Worm (Caenorhabditis elegans) whole organism, L2 larva: ENCODE data around the gene Y51B9A.5.
A peak's percentile ranks its signal among the peaks of the same experiment; 100 is the strongest.

Experiments
- C34F6.9 ChIP-seq: fragments of 150-350 bp; optimal IDR thresholded peaks from 2 replicates; lab custom pipeline; 2014; ENCODE audit warnings: missing biosample characterization, missing genetic modification characterization
- F13H6.1 ChIP-seq: sonication (generic microtip); optimal IDR thresholded peaks from 2 replicates; lab custom pipeline; 2016; ENCODE audit warnings: missing genetic modification characterization, missing compliant biosample characterization
- ZK546.5 ChIP-seq: sonication (generic microtip); optimal IDR thresholded peaks from 2 replicates; lab custom pipeline; 2017; ENCODE audit warnings: missing biosample characterization, missing genetic modification characterization
- aly-2 ChIP-seq: fragments of 150-350 bp; optimal IDR thresholded peaks from 2 replicates; lab custom pipeline; 2014; ENCODE audit warnings: missing biosample characterization, missing genetic modification characterization
- ama-1 ChIP-seq: fragments of 150-350 bp; optimal IDR thresholded peaks from 2 replicates; lab custom pipeline; 2018; ENCODE audit warnings: inconsistent platforms
- blmp-1 ChIP-seq: sonication (generic microtip); optimal IDR thresholded peaks from 2 replicates; lab custom pipeline; 2017; ENCODE audit warnings: missing genetic modification characterization, mild to moderate bottlenecking, missing compliant biosample characterization, antibody characterized with exemption, moderate library complexity; ENCODE audit not compliant: insufficient read depth
- ceh-82 ChIP-seq: fragments of 150-350 bp; optimal IDR thresholded peaks from 2 replicates; lab custom pipeline; 2014; ENCODE audit warnings: missing biosample characterization, missing genetic modification characterization
- crh-2 ChIP-seq: sonication (generic microtip); optimal IDR thresholded peaks from 2 replicates; lab custom pipeline; 2017; ENCODE audit warnings: missing biosample characterization, missing genetic modification characterization
- dmd-4 ChIP-seq: sonication (generic microtip); optimal IDR thresholded peaks from 2 replicates; lab custom pipeline; 2017; ENCODE audit warnings: missing biosample characterization, missing genetic modification characterization
- egl-27 ChIP-seq: sonication (generic microtip); optimal IDR thresholded peaks from 3 replicates; lab custom pipeline; 2017; ENCODE audit warnings: missing biosample characterization, missing genetic modification reagents, missing genetic modification characterization
- elt-1 ChIP-seq: fragments of 150-350 bp; optimal IDR thresholded peaks from 2 replicates; lab custom pipeline; 2014; ENCODE audit warnings: missing biosample characterization, missing genetic modification characterization
- elt-3 ChIP-seq: sonication (generic microtip); optimal IDR thresholded peaks from 2 replicates; lab custom pipeline; 2017; ENCODE audit warnings: missing biosample characterization, missing genetic modification characterization
- fos-1 ChIP-seq: fragments of 150-350 bp; optimal IDR thresholded peaks from 2 replicates; lab custom pipeline; 2014; ENCODE audit warnings: missing biosample characterization, missing genetic modification characterization
- gmeb-1 ChIP-seq: fragments of 150-350 bp; optimal IDR thresholded peaks from 2 replicates; lab custom pipeline; 2014; ENCODE audit warnings: missing biosample characterization, missing genetic modification characterization
- lin-11 ChIP-seq: fragments of 150-350 bp; sonication (generic microtip); optimal IDR thresholded peaks from 2 replicates; lab custom pipeline; 2014; ENCODE audit warnings: missing biosample characterization, missing genetic modification characterization, inconsistent platforms, mixed read lengths
- lin-39 ChIP-seq: fragments of 150-350 bp; optimal IDR thresholded peaks from 2 replicates; lab custom pipeline; 2014; ENCODE audit warnings: missing biosample characterization, missing genetic modification reagents, missing genetic modification characterization
- mab-5 ChIP-seq: fragments of 150-350 bp; optimal IDR thresholded peaks from 2 replicates; lab custom pipeline; 2014; ENCODE audit warnings: missing biosample characterization, missing genetic modification characterization
- mbf-1 ChIP-seq: sonication (generic microtip); optimal IDR thresholded peaks from 2 replicates; lab custom pipeline; 2017; ENCODE audit warnings: missing biosample characterization, missing genetic modification characterization
- mdl-1 ChIP-seq, 2 experiments: fragments of 150-350 bp in 1 of 2; sonication (generic microtip) in 1 of 2; optimal IDR thresholded peaks; 2 replicates each; lab custom pipeline; 2017; ENCODE audit warnings: missing biosample characterization in 2 of 2, missing genetic modification characterization in 2 of 2
- nhr-10 ChIP-seq: sonication (generic microtip); optimal IDR thresholded peaks from 2 replicates; lab custom pipeline; 2017; ENCODE audit warnings: missing biosample characterization, missing genetic modification characterization
- nhr-11 ChIP-seq: fragments of 150-350 bp; optimal IDR thresholded peaks from 2 replicates; lab custom pipeline; 2014; ENCODE audit warnings: missing biosample characterization, missing genetic modification characterization
- nhr-12 ChIP-seq: fragments of 150-350 bp; optimal IDR thresholded peaks from 2 replicates; lab custom pipeline; 2014; ENCODE audit warnings: missing biosample characterization, missing genetic modification characterization
- nhr-129 ChIP-seq: fragments of 150-350 bp; optimal IDR thresholded peaks from 2 replicates; lab custom pipeline; 2014; ENCODE audit warnings: missing biosample characterization, missing genetic modification characterization
- nhr-23 ChIP-seq: fragments of 150-350 bp; optimal IDR thresholded peaks from 2 replicates; lab custom pipeline; 2014; ENCODE audit warnings: missing biosample characterization, missing genetic modification reagents, missing genetic modification characterization
- nhr-237 ChIP-seq: fragments of 150-350 bp; optimal IDR thresholded peaks from 2 replicates; lab custom pipeline; 2014; ENCODE audit warnings: missing biosample characterization, missing genetic modification characterization
- nhr-25 ChIP-seq: fragments of 150-350 bp; sonication (generic microtip); optimal IDR thresholded peaks from 3 replicates; lab custom pipeline; 2014; ENCODE audit warnings: missing biosample characterization, missing genetic modification characterization
- nhr-6 ChIP-seq: fragments of 150-350 bp; optimal IDR thresholded peaks from 2 replicates; lab custom pipeline; 2014; ENCODE audit warnings: missing biosample characterization, missing genetic modification characterization
- peb-1 ChIP-seq: fragments of 150-350 bp; optimal IDR thresholded peaks from 2 replicates; lab custom pipeline; 2014; ENCODE audit warnings: missing biosample characterization, missing genetic modification characterization
- skn-1 ChIP-seq: sonication (generic microtip); optimal IDR thresholded peaks from 2 replicates; lab custom pipeline; 2017; ENCODE audit warnings: missing biosample characterization, missing genetic modification characterization
- sma-3 ChIP-seq: sonication (generic microtip); optimal IDR thresholded peaks from 2 replicates; lab custom pipeline; 2016; ENCODE audit warnings: missing genetic modification reagents, missing genetic modification characterization, missing compliant biosample characterization
- snpc-4 ChIP-seq: fragments of 150-350 bp; optimal IDR thresholded peaks from 2 replicates; lab custom pipeline; 2014; ENCODE audit warnings: missing biosample characterization, missing genetic modification characterization
- unc-55 ChIP-seq: fragments of 150-350 bp; sonication (generic microtip); optimal IDR thresholded peaks from 3 replicates; lab custom pipeline; 2014; ENCODE audit warnings: missing biosample characterization, missing genetic modification reagents, missing genetic modification characterization
- unc-62 ChIP-seq: fragments of 150-350 bp; optimal IDR thresholded peaks from 2 replicates; lab custom pipeline; 2014; ENCODE audit warnings: missing biosample characterization, missing genetic modification reagents, missing genetic modification characterization
- zag-1 ChIP-seq: fragments of 150-350 bp; optimal IDR thresholded peaks from 2 replicates; lab custom pipeline; 2014; ENCODE audit warnings: missing biosample characterization, missing genetic modification characterization
- ztf-1 ChIP-seq: fragments of 200-800 bp; sonication (Bioruptor generic); conservative IDR thresholded peaks from 2 replicates; pipeline ENCODE4 v1.3.6; 2022; ENCODE audit warnings: missing genetic modification characterization, missing compliant biosample characterization
- ztf-11 ChIP-seq: sonication (generic microtip); optimal IDR thresholded peaks from 2 replicates; lab custom pipeline; 2017; ENCODE audit warnings: missing biosample characterization, missing genetic modification characterization

The Y51B9A.5 gene

ce11 chrII:9431119-9431518, 27.2 kb downstream of the Y51B9A.5 start:
- no peak for TF ChIP-seq egl-27 (tag; lab: Kevin White, UChicago)
- TF ChIP-seq elt-3 (tag; lab: Kevin White, UChicago) = no peak
- no peak for TF ChIP-seq lin-11 (tag; lab: Kevin White, UChicago)
- TF ChIP-seq nhr-25 (tag; lab: Kevin White, UChicago) = no peak

ce11 chrII:9433609-9434008, 29.7 kb downstream of the Y51B9A.5 start, which contains the start of gene kin-15:
Gene kin-15 (minus strand): TSS chrII:9433709.
- TF ChIP-seq nhr-129 (tag; lab: Kevin White, UChicago) = no peak
- no peak for TF ChIP-seq fos-1
- TF ChIP-seq mdl-1 (tag; optimal IDR thresholded peaks at IDR 0.05; lab: Kevin White, UChicago) = no peak
- TF ChIP-seq nhr-25 (tag; lab: Kevin White, UChicago) = peak; percentile 26
- TF ChIP-seq crh-2 = no peak
- TF ChIP-seq aly-2 = no peak
- no peak for TF ChIP-seq nhr-237 (tag; lab: Kevin White, UChicago)

- TF ChIP-seq lin-39 (tag; lab: Kevin White, UChicago) (no peak), zag-1 (tag; lab: Kevin White, UChicago) (no peak), crh-2 (no peak), skn-1 (tag; lab: Kevin White, UChicago) (no peak), ztf-1 (GFP tag; lab: Robert Waterston, UW) (no peak), elt-1 (tag; lab: Kevin White, UChicago) (no peak), blmp-1 (tag; lab: Kevin White, UChicago) (no peak), C34F6.9 (no peak)
These were observed 32.1 kb downstream of the Y51B9A.5 start, which contains the start of gene kin-16 for ce11 chrII:9436009-9436408. Gene kin-16 (minus strand): TSS chrII:9436109.

ce11 chrII:9438227-9438626, 34.3 kb downstream of the Y51B9A.5 start, which contains the start of gene chil-13:
Gene chil-13 (minus strand): TSS chrII:9438327.
- TF ChIP-seq mab-5 (tag; lab: Kevin White, UChicago) (no peak), nhr-25 (tag; lab: Kevin White, UChicago) (no peak), aly-2 (no peak), zag-1 (tag; lab: Kevin White, UChicago) (no peak), ama-1 (lab: Kevin White, UChicago) (no peak), lin-11 (tag; lab: Kevin White, UChicago) (no peak), nhr-129 (tag; lab: Kevin White, UChicago) (no peak), dmd-4 (no peak), nhr-6 (tag; lab: Kevin White, UChicago) (no peak)

ce11 chrII:9438853-9439252, 34.9 kb downstream of the Y51B9A.5 start:
- TF ChIP-seq gmeb-1 (tag; lab: Kevin White, UChicago) (no peak), mdl-1 (tag; optimal IDR thresholded peaks at IDR 0.05; lab: Kevin White, UChicago) (no peak), aly-2 (no peak), lin-11 (tag; lab: Kevin White, UChicago) (no peak), fos-1 (no peak), peb-1 (tag; lab: Kevin White, UChicago) (no peak), nhr-25 (tag; lab: Kevin White, UChicago) (no peak), crh-2 (no peak), unc-55 (GFP tag; lab: Kevin White, UChicago) (no peak), nhr-129 (tag; lab: Kevin White, UChicago) (no peak), sma-3 (no peak), nhr-11 (tag; lab: Kevin White, UChicago) (no peak)

- TF ChIP-seq nhr-12 (tag; lab: Kevin White, UChicago) (no peak), ceh-82 (tag; lab: Kevin White, UChicago) (no peak), F13H6.1 (tag; lab: Kevin White, UChicago) (no peak), sma-3 (no peak), unc-62 (GFP tag; lab: Kevin White, UChicago) (no peak), ama-1 (lab: Kevin White, UChicago) (no peak), nhr-10 (tag; lab: Kevin White, UChicago) (no peak), ZK546.5 (tag; lab: Kevin White, UChicago) (no peak), snpc-4 (tag; lab: Kevin White, UChicago) (no peak), nhr-23 (tag; lab: Kevin White, UChicago) (no peak), mbf-1 (tag; lab: Kevin White, UChicago) (no peak), elt-3 (tag; lab: Kevin White, UChicago) (no peak), ztf-11 (no peak), lin-39 (tag; lab: Kevin White, UChicago) (no peak), elt-1 (tag; lab: Kevin White, UChicago) (no peak), mdl-1 (tag; optimal IDR thresholded peaks at IDR 0.05; lab: Kevin White, UChicago) (no peak), lin-11 (tag; lab: Kevin White, UChicago) (no peak)
These were observed 36.1 kb downstream of the Y51B9A.5 start, which contains the start of gene chil-17 for ce11 chrII:9440060-9440459. Gene chil-17 (minus strand): TSS chrII:9440160.
